Fruit fly (Drosophila melanogaster) whole organism, wandering third instar larva: ENCODE data around the gene Gr33a.

Source experiments
- Abd-B ChIP-seq: fragments of >200 bp; optimal IDR thresholded peaks from 2 replicates; lab custom pipeline; 2017; ENCODE audit warnings: missing biosample characterization, missing genetic modification characterization
- CG32264 ChIP-seq: fragments of 200-800 bp; sonication (Bioruptor generic); optimal IDR thresholded peaks from 2 replicates; lab custom pipeline; 2016; ENCODE audit warnings: missing biosample characterization, missing genetic modification characterization
- CG9705 ChIP-seq: fragments of 200-800 bp; sonication (Bioruptor generic); optimal IDR thresholded peaks from 2 replicates; lab custom pipeline; 2018; ENCODE audit warnings: missing biosample characterization, mild to moderate bottlenecking, missing genetic modification characterization
- CrebA ChIP-seq: fragments of 200-800 bp; sonication (Bioruptor generic); optimal IDR thresholded peaks from 2 replicates; lab custom pipeline; 2016; ENCODE audit warnings: missing biosample characterization, mild to moderate bottlenecking, missing genetic modification characterization, borderline replicate concordance
- Dfd ChIP-seq: fragments of >200 bp; optimal IDR thresholded peaks from 2 replicates; lab custom pipeline; 2017; ENCODE audit warnings: missing biosample characterization, missing genetic modification characterization
- HLH106 ChIP-seq: fragments of 200-800 bp; optimal IDR thresholded peaks from 3 replicates; lab custom pipeline; 2019; ENCODE audit warnings: missing biosample characterization, mild to moderate bottlenecking, missing genetic modification characterization, moderate library complexity
- Hnf4 ChIP-seq: fragments of 200-800 bp; sonication (Bioruptor generic); optimal IDR thresholded peaks from 2 replicates; lab custom pipeline; 2016; ENCODE audit warnings: missing biosample characterization, mild to moderate bottlenecking, missing genetic modification characterization
- Hr78 ChIP-seq: fragments of >200 bp; optimal IDR thresholded peaks from 2 replicates; lab custom pipeline; 2017; ENCODE audit warnings: missing biosample characterization, missing genetic modification characterization
- Jra ChIP-seq: sonication (Bioruptor generic); optimal IDR thresholded peaks from 2 replicates; lab custom pipeline; 2016; ENCODE audit warnings: missing biosample characterization, missing genetic modification characterization
- Mio ChIP-seq: sonication (Bioruptor generic); optimal IDR thresholded peaks from 2 replicates; lab custom pipeline; 2016; ENCODE audit warnings: missing biosample characterization, missing genetic modification characterization
- Myc ChIP-seq: fragments of >200 bp; optimal IDR thresholded peaks from 2 replicates; lab custom pipeline; 2017
- N ChIP-seq: fragments of >200 bp; optimal IDR thresholded peaks from 2 replicates; lab custom pipeline; 2018; ENCODE audit warnings: missing biosample characterization, missing external identifiers, missing genetic modification characterization
- OdsH ChIP-seq: fragments of 200-800 bp; sonication (Bioruptor generic); optimal IDR thresholded peaks from 2 replicates; lab custom pipeline; 2016; ENCODE audit warnings: missing biosample characterization, mild to moderate bottlenecking, missing genetic modification characterization
- Rel ChIP-seq, 2 experiments: fragments of 200-800 bp; sonication (Bioruptor generic) in 1 of 2; optimal IDR thresholded peaks; 2 replicates in 1 of 2; 3 replicates in 1 of 2; lab custom pipeline; 2016 to 2019; ENCODE audit warnings: mild to moderate bottlenecking in 2 of 2, missing biosample characterization in 2 of 2, missing genetic modification characterization in 2 of 2, moderate library complexity in 1 of 2
- Sp1 ChIP-seq: fragments of 200-800 bp; sonication (Bioruptor generic); optimal IDR thresholded peaks from 3 replicates; lab custom pipeline; 2019; ENCODE audit warnings: missing biosample characterization, mild to moderate bottlenecking, missing genetic modification characterization, moderate library complexity
- br ChIP-seq: fragments of 200-800 bp; sonication (Bioruptor generic); optimal IDR thresholded peaks from 2 replicates; lab custom pipeline; 2016; ENCODE audit warnings: missing biosample characterization, missing genetic modification characterization
- brk ChIP-seq: fragments of 200-800 bp; sonication (Bioruptor generic); optimal IDR thresholded peaks from 2 replicates; lab custom pipeline; 2016; ENCODE audit warnings: missing biosample characterization, mild to moderate bottlenecking, missing genetic modification characterization
- dmrt93B ChIP-seq: fragments of 200-800 bp; sonication (Bioruptor generic); optimal IDR thresholded peaks from 2 replicates; lab custom pipeline; 2018; ENCODE audit warnings: missing biosample characterization, mild to moderate bottlenecking, missing genetic modification characterization
- dsf ChIP-seq: sonication (Bioruptor generic); optimal IDR thresholded peaks from 2 replicates; lab custom pipeline; 2016; ENCODE audit warnings: missing biosample characterization, missing genetic modification characterization, borderline replicate concordance
- ey ChIP-seq: fragments of 200-800 bp; sonication (Bioruptor generic); optimal IDR thresholded peaks from 2 replicates; lab custom pipeline; 2016; ENCODE audit warnings: missing biosample characterization, missing genetic modification characterization
- foxo ChIP-seq, 2 experiments: fragments of 200-800 bp; sonication (Bioruptor generic); optimal IDR thresholded peaks; 2 replicates in 1 of 2; 3 replicates in 1 of 2; lab custom pipeline; 2016 to 2017; ENCODE audit warnings: missing biosample characterization in 2 of 2, missing genetic modification characterization in 2 of 2
- fru ChIP-seq: fragments of 200-800 bp; sonication (Bioruptor generic); optimal IDR thresholded peaks from 3 replicates; lab custom pipeline; 2016; ENCODE audit warnings: missing biosample characterization, mild to moderate bottlenecking, missing genetic modification characterization
- h ChIP-seq: fragments of 200-800 bp; sonication (Bioruptor generic); optimal IDR thresholded peaks from 3 replicates; lab custom pipeline; 2016; ENCODE audit warnings: missing biosample characterization, mild to moderate bottlenecking, missing genetic modification characterization
- lola ChIP-seq: fragments of >200 bp; optimal IDR thresholded peaks from 2 replicates; lab custom pipeline; 2017; ENCODE audit warnings: missing biosample characterization, missing genetic modification characterization
- pan ChIP-seq: fragments of >200 bp; optimal IDR thresholded peaks from 2 replicates; lab custom pipeline; 2017
- psq ChIP-seq: fragments of 200-800 bp; sonication (Bioruptor generic); optimal IDR thresholded peaks from 3 replicates; lab custom pipeline; 2017; ENCODE audit warnings: missing biosample characterization, mild to moderate bottlenecking, missing genetic modification characterization, moderate library complexity
- rgr ChIP-seq: fragments of 200-800 bp; sonication (Bioruptor generic); optimal IDR thresholded peaks from 3 replicates; lab custom pipeline; 2016; ENCODE audit warnings: missing biosample characterization, mild to moderate bottlenecking, missing genetic modification characterization
- sage ChIP-seq: fragments of 200-800 bp; sonication (Bioruptor generic); optimal IDR thresholded peaks from 2 replicates; lab custom pipeline; 2016; ENCODE audit warnings: missing biosample characterization, mild to moderate bottlenecking, missing genetic modification characterization
- sv ChIP-seq: fragments of 200-800 bp; sonication (Bioruptor generic); optimal IDR thresholded peaks from 3 replicates; lab custom pipeline; 2016; ENCODE audit warnings: missing biosample characterization, missing genetic modification characterization
- tai ChIP-seq: sonication (Bioruptor generic); optimal IDR thresholded peaks from 2 replicates; lab custom pipeline; 2016; ENCODE audit warnings: missing biosample characterization, missing genetic modification characterization
- usp ChIP-seq: fragments of >200 bp; optimal IDR thresholded peaks from 2 replicates; lab custom pipeline; 2017; ENCODE audit warnings: missing biosample characterization, missing genetic modification characterization
- woc ChIP-seq: sonication (Bioruptor generic); optimal IDR thresholded peaks from 2 replicates; lab custom pipeline; 2016; ENCODE audit warnings: missing biosample characterization, mild to moderate bottlenecking, missing genetic modification characterization

The Gr33a gene

DNA sequence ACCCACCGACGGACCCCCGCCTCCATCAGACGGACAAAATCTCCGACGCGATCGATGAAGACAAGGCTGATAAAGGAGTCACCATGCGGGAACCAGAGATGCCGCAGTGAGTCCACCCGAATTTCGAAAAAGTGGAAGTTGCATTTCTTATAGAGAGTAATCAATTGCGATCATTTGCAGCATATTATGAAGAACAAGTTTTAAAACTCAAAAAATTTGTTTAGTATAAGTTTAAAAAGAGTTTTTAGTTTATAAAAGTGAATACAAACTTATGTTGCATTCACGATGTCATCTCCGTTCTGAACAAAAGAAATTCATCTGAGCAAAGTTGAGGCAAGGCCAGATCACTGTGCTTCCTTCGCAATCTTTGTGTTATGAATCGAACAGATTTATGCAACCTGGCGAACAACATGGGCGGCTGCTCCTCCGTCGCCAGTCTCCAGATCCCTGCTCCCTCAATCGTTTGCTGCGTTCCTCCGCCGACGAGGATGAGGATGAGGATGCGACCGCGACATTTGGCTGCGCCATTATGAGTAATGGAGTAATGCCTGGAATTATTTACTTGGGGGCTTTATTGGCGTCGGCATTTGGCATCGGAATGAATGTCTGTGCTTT, 24.8 kb upstream of the Gr33a start:
- peak; percentile 87 for TF ChIP-seq woc
- peak; percentile 47 for TF ChIP-seq Sp1 (GFP tag; lab: Kevin White, UChicago)
- no peak for TF ChIP-seq sage (GFP tag; lab: Kevin White, UChicago)
- TF ChIP-seq rgr (GFP tag; lab: Kevin White, UChicago), result peak; percentile 12
- TF ChIP-seq ey, result peak; percentile 51
- peak; percentile 87 for TF ChIP-seq fru (GFP tag; lab: Kevin White, UChicago)
- TF ChIP-seq psq, result peak; percentile 46
- TF ChIP-seq Myc (lab: Kevin White, UChicago), result peak; percentile 12
- no peak for TF ChIP-seq usp (GFP tag; lab: Kevin White, UChicago)
- no peak for TF ChIP-seq Mio (GFP tag; lab: Kevin White, UChicago)
- peak; percentile 49 for TF ChIP-seq OdsH (GFP tag; lab: Kevin White, UChicago)
- peak; percentile 56 for TF ChIP-seq br
- TF ChIP-seq tai (GFP tag; lab: Kevin White, UChicago), result no peak
- no peak for TF ChIP-seq CG32264 (GFP tag; lab: Kevin White, UChicago)
- TF ChIP-seq HLH106, result peak; percentile 47
- peak; percentile 45 for TF ChIP-seq h
- TF ChIP-seq foxo (GFP tag; optimal IDR thresholded peaks at IDR 0.05; lab: Kevin White, UChicago), result peak in 1 of 2 experiments; percentile 21
- peak; percentile 39 for TF ChIP-seq Hnf4 (GFP tag; lab: Kevin White, UChicago)

DNA sequence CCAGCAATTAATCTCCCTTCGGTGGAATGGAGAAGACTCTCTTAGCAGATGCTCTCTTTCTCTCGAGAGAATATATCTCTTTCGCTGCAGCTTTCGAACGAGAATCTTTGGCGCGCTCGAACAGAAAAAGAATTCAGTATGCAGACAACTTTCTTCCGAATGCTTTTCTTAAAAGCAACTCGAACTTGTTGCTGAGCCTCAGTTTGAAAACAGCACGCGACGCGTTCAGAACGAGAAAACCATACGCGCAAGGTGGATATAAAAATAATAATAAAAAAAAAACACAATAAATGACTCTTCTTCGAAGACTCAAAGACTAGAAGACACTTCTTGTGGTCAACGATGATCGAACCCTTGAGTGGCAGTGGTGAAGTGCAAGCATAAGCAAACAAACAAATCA, 23.6 kb upstream of the Gr33a start, which contains the start of gene CG17211:
TSS of gene CG17211 (plus strand) at position 202 of the 400 bp plus-strand sequence.
- TF ChIP-seq usp (GFP tag; lab: Kevin White, UChicago) (no peak), Sp1 (GFP tag; lab: Kevin White, UChicago) (no peak)
- TF ChIP-seq, all 38 proteins: peak for 0

DNA sequence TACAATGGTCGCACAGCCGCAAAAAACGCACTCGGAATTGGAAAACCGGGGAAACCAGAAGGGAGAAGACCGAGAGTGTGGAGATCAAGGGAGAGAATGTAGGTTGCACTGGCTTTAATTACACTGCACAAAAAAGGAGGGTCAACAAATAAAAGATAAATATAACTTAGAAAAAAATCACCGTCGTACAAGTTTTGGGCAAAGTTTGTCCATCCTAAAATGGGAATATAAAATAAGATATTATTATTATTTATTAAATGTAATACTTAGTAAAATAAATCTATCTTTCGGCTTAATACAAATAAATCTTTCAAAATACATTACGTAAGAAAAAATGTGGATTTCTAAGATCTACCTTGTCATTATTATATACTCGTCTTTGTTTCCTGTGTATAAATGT, 22.0 kb upstream of the Gr33a start:
- no peak for TF ChIP-seq CG32264 (GFP tag; lab: Kevin White, UChicago)

DNA sequence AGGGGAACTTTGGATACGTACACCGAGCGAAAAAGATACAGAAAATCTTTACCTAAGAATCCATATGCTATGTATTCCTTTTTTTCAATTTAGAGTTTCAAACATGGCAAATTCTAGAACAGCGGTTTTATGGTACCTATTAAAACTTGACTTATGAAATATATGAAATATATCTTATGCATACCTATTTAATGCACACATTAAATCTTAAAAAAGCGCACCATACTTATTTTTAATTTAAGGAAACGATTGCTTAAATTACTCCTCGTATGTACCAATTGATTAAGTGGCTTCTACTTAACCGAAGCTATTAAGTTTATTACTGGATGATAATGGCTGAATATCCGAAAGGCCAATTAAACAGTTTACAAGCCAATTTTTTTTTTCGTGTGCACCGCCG, 17.8 kb upstream of the Gr33a start:
- TF ChIP-seq N (GFP tag; lab: Kevin White, UChicago) (no peak), pan (lab: Kevin White, UChicago) (no peak), Abd-B (GFP tag; lab: Kevin White, UChicago) (no peak), CrebA (GFP tag; lab: Kevin White, UChicago) (no peak), foxo (GFP tag; optimal IDR thresholded peaks at IDR 0.05; lab: Kevin White, UChicago) (peak in 1 of 2 experiments; percentile 4), OdsH (GFP tag; lab: Kevin White, UChicago) (no peak), sv (GFP tag; lab: Kevin White, UChicago) (no peak)

DNA sequence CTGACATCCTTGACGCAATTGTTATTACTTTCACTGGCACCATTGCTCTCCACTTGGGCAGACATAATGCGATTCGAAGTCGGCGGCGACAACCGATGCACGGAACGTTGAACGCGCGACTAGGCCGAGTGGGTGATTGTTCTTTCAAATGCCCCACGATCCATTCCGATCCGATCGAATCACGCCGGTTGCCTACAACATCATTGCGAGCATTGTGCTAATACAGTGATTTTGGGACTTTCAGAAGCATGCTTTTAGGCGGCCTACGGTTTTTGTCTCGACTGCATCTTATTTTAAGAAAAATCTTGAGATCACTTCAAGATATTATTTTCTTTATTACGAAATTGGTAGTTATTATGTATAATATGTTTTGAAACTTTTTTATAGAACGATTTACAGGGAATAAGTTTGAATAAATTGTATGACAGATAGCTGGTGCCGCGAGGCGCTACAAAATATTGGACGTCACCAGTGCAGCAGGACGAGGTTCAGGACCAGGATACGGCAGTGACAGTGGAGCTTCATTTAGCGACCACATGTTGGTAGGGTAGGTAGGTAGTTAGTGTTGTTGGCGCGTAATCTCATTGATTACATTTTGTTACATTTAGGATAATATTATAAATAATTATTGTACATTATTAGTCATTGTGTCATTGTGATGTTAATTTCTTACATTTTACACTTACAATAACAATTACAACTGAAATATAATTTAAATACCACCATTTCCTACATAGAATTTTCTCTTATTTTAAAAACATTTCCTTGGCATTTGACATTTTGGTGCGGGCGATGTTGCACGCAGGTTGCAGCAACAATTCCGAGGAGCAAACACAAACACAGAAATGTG, 4.3 kb upstream of the Gr33a start, which contains the start of gene rho-6:
TSS of gene rho-6 (minus strand) at position 137 of the 850 bp plus-strand sequence.
- TF ChIP-seq rgr (GFP tag; lab: Kevin White, UChicago), result no peak
- no peak for TF ChIP-seq Jra (GFP tag; lab: Kevin White, UChicago)
- peak; percentile 58 for TF ChIP-seq Myc (lab: Kevin White, UChicago)
- TF ChIP-seq Hnf4 (GFP tag; lab: Kevin White, UChicago), result no peak
- TF ChIP-seq Mio (GFP tag; lab: Kevin White, UChicago), result no peak

DNA sequence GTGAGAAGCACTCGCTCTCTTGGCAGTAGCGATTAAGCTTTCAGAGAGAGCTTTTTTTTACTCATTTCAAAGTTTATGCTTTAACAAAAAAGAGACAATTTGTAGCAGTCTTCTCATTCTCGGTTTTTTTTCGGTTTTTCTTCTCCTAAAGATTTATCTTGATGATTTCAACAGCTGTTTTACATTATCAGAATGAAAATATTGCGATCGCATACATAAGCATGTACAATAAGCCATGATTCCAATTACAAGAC, 3.8 kb upstream of the Gr33a start:
- no peak for TF ChIP-seq rgr (GFP tag; lab: Kevin White, UChicago)
- TF ChIP-seq Jra (GFP tag; lab: Kevin White, UChicago), result no peak
- no peak for TF ChIP-seq Dfd (GFP tag; lab: Kevin White, UChicago)
- TF ChIP-seq dsf (GFP tag; lab: Kevin White, UChicago), result no peak
- no peak for TF ChIP-seq pan (lab: Kevin White, UChicago)
- TF ChIP-seq brk (GFP tag; lab: Kevin White, UChicago), result no peak
- no peak for TF ChIP-seq dmrt93B (GFP tag; lab: Kevin White, UChicago)
- no peak for TF ChIP-seq fru (GFP tag; lab: Kevin White, UChicago)
- no peak for TF ChIP-seq Hr78 (GFP tag; lab: Kevin White, UChicago)
- TF ChIP-seq ey, result no peak
- TF ChIP-seq Rel (GFP tag; optimal IDR thresholded peaks at IDR 0.05; lab: Kevin White, UChicago), result no peak
- no peak for TF ChIP-seq Rel (tag; optimal IDR thresholded peaks at IDR 0.05; lab: Kevin White, UChicago)
- TF ChIP-seq CG9705 (GFP tag; lab: Kevin White, UChicago), result no peak
- no peak for TF ChIP-seq Mio (GFP tag; lab: Kevin White, UChicago)
- no peak for TF ChIP-seq OdsH (GFP tag; lab: Kevin White, UChicago)
- no peak for TF ChIP-seq br
- TF ChIP-seq HLH106, result no peak
- TF ChIP-seq N (GFP tag; lab: Kevin White, UChicago), result no peak
- no peak for TF ChIP-seq lola (GFP tag; lab: Kevin White, UChicago)
- no peak for TF ChIP-seq Abd-B (GFP tag; lab: Kevin White, UChicago)
